Fruit fly (Drosophila melanogaster) whole organism, embryonic: Measurements from ENCODE around the gene CG8112.

Experiments used
- Atf-2 ChIP-seq: fragments of 200-800 bp; sonication (Bioruptor generic); optimal IDR thresholded peaks from 2 replicates; lab custom pipeline; 2016; ENCODE audit warnings: missing biosample characterization, missing genetic modification characterization
- Awh ChIP-seq: fragments of 200-800 bp; sonication (Bioruptor generic); IDR thresholded peaks from 2 replicates; pipeline ENCODE4, ENCODE4 v1.3.6; 2022; ENCODE audit warnings: missing biosample characterization, missing genetic modification characterization
- B-H2 ChIP-seq: fragments of 200-800 bp; sonication (Bioruptor generic); optimal IDR thresholded peaks from 2 replicates; lab custom pipeline; 2018; ENCODE audit warnings: missing biosample characterization, mild to moderate bottlenecking, missing genetic modification characterization
- Bgb ChIP-seq: fragments of 200-800 bp; sonication (Bioruptor generic); IDR thresholded peaks from 2 replicates; pipeline ENCODE4 v1.3.6; 2022; ENCODE audit warnings: missing biosample characterization, missing genetic modification characterization; ENCODE audit not compliant: partially characterized antibody
- CG10979 ChIP-seq: fragments of 200-800 bp; sonication (Bioruptor generic); optimal IDR thresholded peaks from 2 replicates; lab custom pipeline; 2018; ENCODE audit warnings: missing biosample characterization, mild to moderate bottlenecking, missing genetic modification characterization, moderate library complexity
- CG11085 ChIP-seq: fragments of 200-800 bp; sonication (Bioruptor generic); IDR thresholded peaks from 2 replicates; pipeline ENCODE4 v1.3.6; 2022; ENCODE audit warnings: missing biosample characterization, missing genetic modification characterization
- CG12769 ChIP-seq: fragments of 200-800 bp; sonication (Bioruptor generic); optimal IDR thresholded peaks from 2 replicates; lab custom pipeline; 2019; ENCODE audit warnings: missing biosample characterization, mild to moderate bottlenecking, missing genetic modification characterization, moderate library complexity
- CG13287 ChIP-seq: fragments of 200-800 bp; sonication (Bioruptor generic); IDR thresholded peaks from 2 replicates; pipeline ENCODE4 v1.3.6; 2022; ENCODE audit warnings: missing biosample characterization, missing genetic modification characterization; ENCODE audit not compliant: partially characterized antibody
- CG1792 ChIP-seq: fragments of 200-800 bp; sonication (Bioruptor generic); optimal IDR thresholded peaks from 2 replicates; lab custom pipeline; 2016; ENCODE audit warnings: missing biosample characterization, missing genetic modification characterization
- CG18764 ChIP-seq: fragments of 200-800 bp; sonication (Bioruptor generic); optimal IDR thresholded peaks from 3 replicates; lab custom pipeline; 2016; ENCODE audit warnings: missing biosample characterization, missing genetic modification characterization
- CG2129 ChIP-seq: fragments of 200-800 bp; sonication (Bioruptor generic); IDR thresholded peaks from 2 replicates; pipeline ENCODE4 v1.3.6; 2022; ENCODE audit warnings: missing biosample characterization, missing genetic modification characterization; ENCODE audit not compliant: partially characterized antibody
- CG32767 ChIP-seq: fragments of 200-800 bp; sonication (Bioruptor generic); IDR thresholded peaks from 2 replicates; pipeline ENCODE4 v1.3.6; 2022; ENCODE audit warnings: missing biosample characterization, missing genetic modification characterization
- CG3726 ChIP-seq: fragments of 200-800 bp; sonication (Bioruptor generic); IDR thresholded peaks from 3 replicates; pipeline ENCODE4, ENCODE4 v1.3.6; 2022; ENCODE audit warnings: missing biosample characterization, missing genetic modification characterization
- CG42726 ChIP-seq: fragments of 200-800 bp; sonication (Bioruptor generic); IDR thresholded peaks from 2 replicates; pipeline ENCODE4 v1.3.6; 2022; ENCODE audit warnings: missing biosample characterization, missing genetic modification characterization; ENCODE audit not compliant: partially characterized antibody
- CG4328 ChIP-seq: fragments of 200-800 bp; sonication (Bioruptor generic); optimal IDR thresholded peaks from 3 replicates; lab custom pipeline; 2017; ENCODE audit warnings: missing biosample characterization, missing genetic modification reagents, missing genetic modification characterization
- CG6254 ChIP-seq: fragments of 200-800 bp; sonication (Bioruptor generic); optimal IDR thresholded peaks from 3 replicates; lab custom pipeline; 2017; ENCODE audit warnings: mild to moderate bottlenecking, missing biosample characterization, missing genetic modification reagents, missing genetic modification characterization
- CG6683 ChIP-seq: fragments of 200-800 bp; sonication (Bioruptor generic); optimal IDR thresholded peaks from 2 replicates; lab custom pipeline; 2017; ENCODE audit warnings: missing biosample characterization, mild to moderate bottlenecking, missing genetic modification characterization, missing genetic modification reagents
- CG8924 ChIP-seq: fragments of 200-800 bp; optimal IDR thresholded peaks from 3 replicates; lab custom pipeline; 2019; ENCODE audit warnings: missing biosample characterization, mild to moderate bottlenecking, missing genetic modification characterization, moderate library complexity
- CG8944 ChIP-seq: fragments of 200-800 bp; sonication (Bioruptor generic); optimal IDR thresholded peaks from 3 replicates; lab custom pipeline; 2016; ENCODE audit warnings: missing biosample characterization, missing genetic modification characterization
- CG9817 ChIP-seq: fragments of 200-800 bp; sonication (Bioruptor generic); optimal IDR thresholded peaks from 2 replicates; lab custom pipeline; 2018; ENCODE audit warnings: missing biosample characterization, mild to moderate bottlenecking, missing genetic modification characterization, moderate library complexity
- Dad ChIP-seq: fragments of 200-800 bp; sonication (Bioruptor generic); optimal IDR thresholded peaks from 3 replicates; lab custom pipeline; 2016; ENCODE audit warnings: missing biosample characterization, missing genetic modification characterization
- E2f1 ChIP-seq: fragments of 200-800 bp; sonication (Bioruptor generic); IDR thresholded peaks from 2 replicates; pipeline ENCODE4 v1.3.6; 2022; ENCODE audit warnings: missing biosample characterization, missing genetic modification characterization
- Fer1 ChIP-seq: fragments of 200-800 bp; sonication (Bioruptor generic); optimal IDR thresholded peaks from 2 replicates; lab custom pipeline; 2017; ENCODE audit warnings: missing biosample characterization, mild to moderate bottlenecking, missing genetic modification characterization
- Gsc ChIP-seq: fragments of 200-800 bp; sonication (Bioruptor generic); IDR thresholded peaks from 2 replicates; pipeline ENCODE4 v1.3.6; 2022; ENCODE audit warnings: missing biosample characterization, missing genetic modification characterization
- Hey ChIP-seq: fragments of 200-800 bp; sonication (Bioruptor generic); optimal IDR thresholded peaks from 3 replicates; lab custom pipeline; 2018; ENCODE audit warnings: missing biosample characterization, mild to moderate bottlenecking, missing genetic modification characterization
- Max ChIP-seq: fragments of 200-800 bp; sonication (Bioruptor generic); optimal IDR thresholded peaks from 2 replicates; lab custom pipeline; 2016; ENCODE audit warnings: missing biosample characterization, mild to moderate bottlenecking, missing genetic modification characterization
- Xbp1 ChIP-seq: fragments of 200-800 bp; sonication (Bioruptor generic); optimal IDR thresholded peaks from 3 replicates; lab custom pipeline; 2016; ENCODE audit warnings: missing biosample characterization, mild to moderate bottlenecking, missing genetic modification characterization
- ac ChIP-seq: fragments of 200-800 bp; sonication (Bioruptor generic); optimal IDR thresholded peaks from 3 replicates; lab custom pipeline; 2017; ENCODE audit warnings: missing biosample characterization, mild to moderate bottlenecking, missing genetic modification characterization
- ato ChIP-seq: fragments of 200-800 bp; sonication (Bioruptor generic); IDR thresholded peaks from 2 replicates; pipeline ENCODE4 v1.3.6; 2022; ENCODE audit warnings: missing biosample characterization, missing genetic modification characterization; ENCODE audit not compliant: partially characterized antibody
- cato ChIP-seq: fragments of 200-800 bp; sonication (Bioruptor generic); optimal IDR thresholded peaks from 2 replicates; lab custom pipeline; 2016; ENCODE audit warnings: missing biosample characterization, missing genetic modification characterization, borderline replicate concordance
- corto ChIP-seq: fragments of 200-800 bp; sonication (Bioruptor generic); optimal IDR thresholded peaks from 2 replicates; lab custom pipeline; 2016; ENCODE audit warnings: missing biosample characterization, mild to moderate bottlenecking, missing genetic modification characterization, moderate library complexity
- dimm ChIP-seq: fragments of 200-800 bp; sonication (Bioruptor generic); IDR thresholded peaks from 2 replicates; pipeline ENCODE4 v1.3.6; 2022; ENCODE audit warnings: missing biosample characterization, missing genetic modification characterization
- dpn ChIP-seq, 2 experiments: fragments of 200-800 bp; sonication (Bioruptor generic); optimal IDR thresholded peaks; 3 replicates each; lab custom pipeline; 2016; ENCODE audit warnings: missing biosample characterization in 2 of 2, missing genetic modification characterization in 2 of 2
- exex ChIP-seq: fragments of 200-800 bp; sonication (Bioruptor generic); optimal IDR thresholded peaks from 4 replicates; lab custom pipeline; 2018; ENCODE audit warnings: missing biosample characterization, mild to moderate bottlenecking, missing genetic modification characterization, moderate library complexity
- eyg ChIP-seq: fragments of 200-800 bp; sonication (Bioruptor generic); optimal IDR thresholded peaks from 3 replicates; lab custom pipeline; 2016; ENCODE audit warnings: missing biosample characterization, missing genetic modification characterization
- ftz-f1 ChIP-seq: fragments of 200-800 bp; sonication (Bioruptor generic); optimal IDR thresholded peaks from 2 replicates; lab custom pipeline; 2016; ENCODE audit warnings: missing biosample characterization, missing genetic modification characterization
- gem ChIP-seq: fragments of 200-800 bp; sonication (Bioruptor generic); optimal IDR thresholded peaks from 2 replicates; lab custom pipeline; 2019; ENCODE audit warnings: missing biosample characterization, mild to moderate bottlenecking, missing genetic modification characterization, moderate library complexity
- jigr1 ChIP-seq: fragments of 200-800 bp; sonication (Bioruptor generic); IDR thresholded peaks from 3 replicates; pipeline ENCODE4 v1.3.6; 2022; ENCODE audit warnings: missing biosample characterization, missing genetic modification characterization
- jumu ChIP-seq: fragments of 200-800 bp; sonication (Bioruptor generic); optimal IDR thresholded peaks from 3 replicates; lab custom pipeline; 2016; ENCODE audit warnings: missing biosample characterization, missing genetic modification characterization
- phol ChIP-seq: fragments of 200-800 bp; sonication (Bioruptor generic); optimal IDR thresholded peaks from 3 replicates; lab custom pipeline; 2018; ENCODE audit warnings: missing biosample characterization, mild to moderate bottlenecking, missing genetic modification characterization, moderate library complexity
- pnt ChIP-seq: fragments of 200-800 bp; sonication (Bioruptor generic); optimal IDR thresholded peaks from 3 replicates; lab custom pipeline; 2016; ENCODE audit warnings: missing biosample characterization, missing genetic modification characterization
- shn ChIP-seq: fragments of 200-800 bp; sonication (Bioruptor generic); optimal IDR thresholded peaks from 3 replicates; lab custom pipeline; 2016; ENCODE audit warnings: missing biosample characterization, missing genetic modification characterization
- slou ChIP-seq: fragments of 200-800 bp; sonication (Bioruptor generic); optimal IDR thresholded peaks from 3 replicates; lab custom pipeline; 2016; ENCODE audit warnings: missing biosample characterization, missing genetic modification characterization
- sr ChIP-seq: fragments of 200-800 bp; sonication (Bioruptor generic); IDR thresholded peaks from 3 replicates; pipeline ENCODE4 v1.3.6; 2022; ENCODE audit warnings: missing biosample characterization, missing genetic modification characterization
- stwl ChIP-seq: fragments of 200-800 bp; sonication (Bioruptor generic); optimal IDR thresholded peaks from 3 replicates; lab custom pipeline; 2018; ENCODE audit warnings: missing biosample characterization, mild to moderate bottlenecking, missing genetic modification characterization, moderate library complexity
- tio ChIP-seq: fragments of 200-800 bp; sonication (Bioruptor generic); optimal IDR thresholded peaks from 2 replicates; lab custom pipeline; 2017; ENCODE audit warnings: missing biosample characterization, missing genetic modification characterization, inconsistent platforms
- toy ChIP-seq: fragments of 200-800 bp; sonication (Bioruptor generic); IDR thresholded peaks from 2 replicates; pipeline ENCODE4 v1.3.6; 2022; ENCODE audit warnings: missing biosample characterization, missing genetic modification characterization
- trem ChIP-seq: fragments of 200-800 bp; optimal IDR thresholded peaks from 3 replicates; lab custom pipeline; 2019; ENCODE audit warnings: missing biosample characterization, mild to moderate bottlenecking, missing genetic modification characterization, moderate library complexity
- tup ChIP-seq: fragments of 200-800 bp; sonication (Bioruptor generic); optimal IDR thresholded peaks from 2 replicates; lab custom pipeline; 2016; ENCODE audit warnings: missing biosample characterization, mild to moderate bottlenecking, missing genetic modification characterization, moderate library complexity

Gene CG8112

DNA sequence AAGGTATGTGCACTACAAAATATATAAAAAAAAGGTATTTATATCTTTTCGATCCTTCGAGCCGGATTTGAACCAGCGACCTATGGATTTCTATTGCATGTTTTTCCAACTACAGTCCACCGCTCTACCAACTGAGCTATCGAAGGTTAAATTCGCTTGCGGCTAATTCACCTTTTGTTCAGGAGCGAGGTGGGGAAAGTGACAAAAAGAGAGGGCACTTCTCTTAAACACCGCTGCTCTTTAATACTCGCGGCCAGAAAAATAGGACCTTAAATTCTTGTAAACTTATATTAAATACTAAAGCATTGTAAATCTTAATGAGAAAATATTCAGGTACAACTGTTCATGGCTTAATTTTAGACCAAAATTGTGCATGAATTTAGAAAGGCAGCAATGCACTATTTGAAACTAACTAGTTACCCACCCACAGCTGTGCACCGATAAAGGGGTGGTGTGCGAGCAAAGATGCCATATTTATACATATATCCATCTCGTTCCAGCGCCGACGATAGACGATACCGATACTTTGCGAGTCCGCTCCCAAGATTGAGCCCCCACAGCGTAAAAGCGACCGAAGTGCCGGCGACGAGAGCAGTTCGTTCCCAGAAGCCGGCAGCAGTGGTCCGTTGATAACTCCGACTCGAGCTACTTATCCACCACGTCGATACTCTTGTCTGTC lies 43.6 kb upstream of the CG8112 start (continued):
- TF ChIP-seq CG32767 (GFP tag; lab: Robert Waterston, UW) (peak; percentile 97), CG12769 (tag; lab: Kevin White, UChicago) (peak; percentile 99), Bgb (GFP tag; lab: Robert Waterston, UW) (peak; percentile 66), jigr1 (GFP tag; lab: Robert Waterston, UW) (peak; percentile 80; the same call in 2 of the 3 replicates), ftz-f1 (GFP tag; lab: Kevin White, UChicago) (peak; percentile 88), Max (GFP tag; lab: Kevin White, UChicago) (peak; percentile 98), Dad (peak; percentile 97), ac (GFP tag; lab: Kevin White, UChicago) (peak; percentile 95), CG9817 (tag; lab: Kevin White, UChicago) (peak; percentile 94), toy (GFP tag; lab: Robert Waterston, UW) (peak; percentile 81), Awh (GFP tag; lab: Robert Waterston, UW) (peak; percentile 98), CG6683 (GFP tag; lab: Kevin White, UChicago) (peak; percentile 97), gem (tag; lab: Kevin White, UChicago) (peak; percentile 99), CG11085 (GFP tag; lab: Robert Waterston, UW) (peak; percentile 88), CG18764 (GFP tag; lab: Kevin White, UChicago) (peak; percentile 94), jumu (GFP tag; lab: Kevin White, UChicago) (peak; percentile 97), tio (peak; percentile 95), eyg (GFP tag; lab: Kevin White, UChicago) (peak; percentile 95), CG6254 (GFP tag; lab: Kevin White, UChicago) (peak; percentile 97), Atf-2 (GFP tag; lab: Kevin White, UChicago) (peak; percentile 95), Fer1 (GFP tag; lab: Kevin White, UChicago) (peak; percentile 99), CG8944 (GFP tag; lab: Kevin White, UChicago) (peak; percentile 95), Gsc (GFP tag; lab: Robert Waterston, UW) (no peak; the same call in 1 of the 2 replicates), sr (peak; percentile 89), slou (GFP tag; lab: Kevin White, UChicago) (peak; percentile 93), cato (GFP tag; lab: Kevin White, UChicago) (peak; percentile 93), corto (GFP tag; lab: Kevin White, UChicago) (peak; percentile 98), tup (peak; percentile 97), CG42726 (GFP tag; lab: Robert Waterston, UW) (peak; percentile 84; the same call in 1 of the 2 replicates), dimm (peak; percentile 82), shn (GFP tag; lab: Kevin White, UChicago) (peak; percentile 91), ato (peak; percentile 80), trem (tag; lab: Kevin White, UChicago) (peak; percentile 96), Hey (tag; lab: Kevin White, UChicago) (peak; percentile 90), CG13287 (GFP tag; lab: Robert Waterston, UW) (peak; percentile 75), CG1792 (peak; percentile 96), pnt (GFP tag; lab: Kevin White, UChicago) (peak; percentile 95), CG3726 (peak; percentile 93), exex (tag; lab: Kevin White, UChicago) (peak; percentile 86), phol (tag; lab: Kevin White, UChicago) (peak; percentile 97), CG10979 (peak; percentile 98), Xbp1 (peak; percentile 98), dpn (GFP tag; optimal IDR thresholded peaks at IDR 0.05; lab: Kevin White, UChicago) (peak; percentile 98), E2f1 (peak; percentile 96), CG2129 (0 out of 2 replicates have a peak, but pooled peaks have one; percentile 48), stwl (tag; lab: Kevin White, UChicago) (peak; percentile 80), CG4328 (GFP tag; lab: Kevin White, UChicago) (peak; percentile 96), B-H2 (GFP tag; lab: Kevin White, UChicago) (peak; percentile 97), CG8924 (tag; lab: Kevin White, UChicago) (peak; percentile 99)
